2 fruit fly cellular contexts compared by ENCODE assay signal in genomic region chr3L:20914375-20914774, dm6.
TF ChIP-seq lines count a peak whose summit lies in the region.

No protein-coding gene starts in this region.

TF ChIP-seq in whole organism, embryonic, 481 proteins besides CTCF, POLR2A, EP300 and RAD21 (continued from another document):
- peak; percentile 10 for TF ChIP-seq Sox102F (GFP tag; optimal IDR thresholded peaks at IDR 0.05; lab: Kevin White, UChicago)
- no peak for TF ChIP-seq Trl (optimal IDR thresholded peaks at IDR 0.05; lab: Kevin White, UChicago)
- no peak for TF ChIP-seq Trl (GFP tag; optimal IDR thresholded peaks at IDR 0.05; lab: Kevin White, UChicago)
- TF ChIP-seq gem (tag; optimal IDR thresholded peaks at IDR 0.05; lab: Kevin White, UChicago): peak; percentile 22

TF ChIP-seq in whole organism, prepupa, 60 proteins besides CTCF, POLR2A, EP300 and RAD21 (continued from another document):
- TF ChIP-seq CG6792 (GFP tag; optimal IDR thresholded peaks at IDR 0.05; lab: Kevin White, UChicago) (no peak), CG6276 (GFP tag; optimal IDR thresholded peaks at IDR 0.05; lab: Kevin White, UChicago) (peak; percentile 78), Sox14 (GFP tag; optimal IDR thresholded peaks at IDR 0.05; lab: Kevin White, UChicago) (no peak), CG4318 (GFP tag; optimal IDR thresholded peaks at IDR 0.05; lab: Kevin White, UChicago) (peak; percentile 72), CG11294 (GFP tag; IDR thresholded peaks at IDR 0.05; lab: Robert Waterston, UW) (no peak), CG1621 (tag; optimal IDR thresholded peaks at IDR 0.05; lab: Kevin White, UChicago) (no peak), CG6163 (GFP tag; IDR thresholded peaks at IDR 0.05; lab: Robert Waterston, UW) (peak; percentile 32; the same call in 1 of the 3 replicates), fd85E (GFP tag; optimal IDR thresholded peaks at IDR 0.05; lab: Kevin White, UChicago) (no peak), cyc (GFP tag; optimal IDR thresholded peaks at IDR 0.05; lab: Kevin White, UChicago) (no peak), CG34406 (GFP tag; optimal IDR thresholded peaks at IDR 0.05; lab: Kevin White, UChicago) (peak; percentile 32), acj6 (GFP tag; optimal IDR thresholded peaks at IDR 0.05; lab: Kevin White, UChicago) (no peak), Ets96B (tag; optimal IDR thresholded peaks at IDR 0.05; lab: Kevin White, UChicago) (peak; percentile 51), CG6808 (GFP tag; optimal IDR thresholded peaks at IDR 0.05; lab: Kevin White, UChicago) (peak; percentile 23), Eip78C (GFP tag; lab: Kevin White, UChicago) (peak; percentile 14), CG8632 (GFP tag; optimal IDR thresholded peaks at IDR 0.05; lab: Kevin White, UChicago) (peak; percentile 3), Eip93F (GFP tag; optimal IDR thresholded peaks at IDR 0.05; lab: Kevin White, UChicago) (no peak), fd59A (GFP tag; optimal IDR thresholded peaks at IDR 0.05; lab: Kevin White, UChicago) (no peak), CG31627 (GFP tag; optimal IDR thresholded peaks at IDR 0.05; lab: Kevin White, UChicago) (no peak), Blimp-1 (GFP tag; optimal IDR thresholded peaks at IDR 0.05; lab: Kevin White, UChicago) (no peak), Hr4 (GFP tag; optimal IDR thresholded peaks at IDR 0.05; lab: Kevin White, UChicago) (peak; percentile 29), Smox (GFP tag; optimal IDR thresholded peaks at IDR 0.05; lab: Kevin White, UChicago) (no peak), Ets21C (GFP tag; optimal IDR thresholded peaks at IDR 0.05; lab: Kevin White, UChicago) (no peak), CG3032 (tag; optimal IDR thresholded peaks at IDR 0.05; lab: Kevin White, UChicago) (peak; percentile 69), CG3919 (GFP tag; optimal IDR thresholded peaks at IDR 0.05; lab: Kevin White, UChicago) (no peak), CG32006 (GFP tag; optimal IDR thresholded peaks at IDR 0.05; lab: Kevin White, UChicago) (peak; percentile 86), net (GFP tag; optimal IDR thresholded peaks at IDR 0.05; lab: Kevin White, UChicago) (no peak), Sox102F (GFP tag; optimal IDR thresholded peaks at IDR 0.05; lab: Kevin White, UChicago) (no peak)
